Worm (Caenorhabditis elegans): ENCODE results near the gene appg-2.

- TF ChIP-seq ceh-100 (GFP tag; IDR thresholded peaks at IDR 0.05) (no peak), unc-130 (GFP tag; optimal IDR thresholded peaks at IDR 0.05) (no peak), B0261.1 (tag; optimal IDR thresholded peaks at IDR 0.05) (no peak), snpc-4 (GFP tag; optimal IDR thresholded peaks at IDR 0.05) (no peak), snpc-4 (tag; optimal IDR thresholded peaks at IDR 0.05) (no peak), madf-10 (tag; optimal IDR thresholded peaks at IDR 0.05) (no peak), ccch-3 (GFP tag; optimal IDR thresholded peaks at IDR 0.05) (no peak), nhr-90 (tag; optimal IDR thresholded peaks at IDR 0.05) (no peak), ztf-6 (GFP tag; IDR thresholded peaks at IDR 0.05) (no peak), let-526 (GFP tag; IDR thresholded peaks at IDR 0.05) (no peak), tlf-1 (GFP tag; optimal IDR thresholded peaks at IDR 0.05) (no peak)
These were observed 30.0 kb downstream of the appg-2 start for ce11 chrII:8830917-8831316.
